Fruit fly (Drosophila melanogaster) whole organism, embryonic: Measurements from ENCODE around the gene nompC.

Source experiments
- CG11696 ChIP-seq: fragments of 200-800 bp; sonication (Bioruptor generic); IDR thresholded peaks from 2 replicates; pipeline ENCODE4 v1.3.6; 2022; ENCODE audit warnings: missing biosample characterization, missing genetic modification characterization
- CG4707 ChIP-seq: fragments of 200-800 bp; sonication (Bioruptor generic); optimal IDR thresholded peaks from 2 replicates; lab custom pipeline; 2018; ENCODE audit warnings: missing biosample characterization, mild to moderate bottlenecking, missing genetic modification characterization, moderate library complexity
- chm ChIP-seq: fragments of 200-800 bp; sonication (Bioruptor generic); IDR thresholded peaks from 2 replicates; pipeline ENCODE4 v1.3.6; 2022; ENCODE audit warnings: missing biosample characterization, missing genetic modification characterization
- fd3F ChIP-seq: fragments of 200-800 bp; sonication (Bioruptor generic); optimal IDR thresholded peaks from 2 replicates; lab custom pipeline; 2018; ENCODE audit warnings: missing biosample characterization, mild to moderate bottlenecking, missing genetic modification characterization, moderate library complexity
- h ChIP-seq: fragments of >200 bp; optimal IDR thresholded peaks from 2 replicates; lab custom pipeline; 2017
- pfk ChIP-seq: fragments of 200-800 bp; sonication (Bioruptor generic); optimal IDR thresholded peaks from 2 replicates; lab custom pipeline; 2018; ENCODE audit warnings: missing biosample characterization, mild to moderate bottlenecking, missing genetic modification characterization, moderate library complexity
- tll ChIP-seq, 2 experiments: fragments of 200-800 bp in 1 of 2; fragments of >200 bp in 1 of 2; sonication (Bioruptor generic) in 1 of 2; optimal IDR thresholded peaks; 2 replicates each; lab custom pipeline; 2017 to 2019; ENCODE audit warnings: missing biosample characterization in 2 of 2, missing genetic modification characterization in 2 of 2, mild to moderate bottlenecking in 1 of 2, moderate library complexity in 1 of 2

- TF ChIP-seq CG11696 (GFP tag; lab: Robert Waterston, UW) (peak; percentile 96), CG4707 (GFP tag; lab: Kevin White, UChicago) (peak; percentile 78), chm (peak; percentile 78), tll (GFP tag; optimal IDR thresholded peaks at IDR 0.05; lab: Kevin White, UChicago) (no peak), h (lab: Kevin White, UChicago) (no peak), fd3F (peak; percentile 23), pfk (GFP tag; lab: Kevin White, UChicago) (no peak)
These were observed 46.9 kb upstream of the nompC start for dm6 chr2L:5298978-5299627.
